Worm (Caenorhabditis elegans) whole organism, L4 larva: ENCODE results near the gene orc-5.

Experiments
- F26F4.8 ChIP-seq: fragments of 200-800 bp; sonication (Bioruptor generic); conservative IDR thresholded peaks from 2 replicates; pipeline ENCODE4 v1.3.6; 2022; ENCODE audit warnings: missing genetic modification characterization, missing compliant biosample characterization
- F37D6.2 ChIP-seq: sonication (generic microtip); optimal IDR thresholded peaks from 2 replicates; lab custom pipeline; 2016; ENCODE audit warnings: mild to moderate bottlenecking, missing genetic modification characterization, missing compliant biosample characterization
- F49E8.2 ChIP-seq: sonication (generic microtip); optimal IDR thresholded peaks from 2 replicates; lab custom pipeline; 2016; ENCODE audit warnings: missing compliant biosample characterization, mild to moderate bottlenecking, missing genetic modification characterization, borderline replicate concordance
- T26A8.4 ChIP-seq: fragments of 200-800 bp; sonication (Bioruptor generic); IDR thresholded peaks from 2 replicates; pipeline ENCODE4 v1.3.6; 2022; ENCODE audit warnings: missing genetic modification characterization, missing compliant biosample characterization
- Y48G9A.11 ChIP-seq: fragments of 200-800 bp; sonication (Bioruptor generic); IDR thresholded peaks from 2 replicates; pipeline ENCODE4 v1.3.6; 2022; ENCODE audit warnings: missing genetic modification reagents, missing genetic modification characterization, missing compliant biosample characterization
- Y5F2A.4 ChIP-seq: fragments of 200-800 bp; sonication (Bioruptor generic); optimal IDR thresholded peaks from 2 replicates; lab custom pipeline; 2018; ENCODE audit warnings: mild to moderate bottlenecking, missing genetic modification characterization, missing compliant biosample characterization
- aha-1 ChIP-seq: fragments of 150-350 bp; peaks from one replicate; lab custom pipeline; 2014; ENCODE audit warnings: missing biosample characterization, missing genetic modification characterization
- aly-2 ChIP-seq: sonication (generic microtip); optimal IDR thresholded peaks from 2 replicates; lab custom pipeline; 2018; ENCODE audit warnings: missing biosample characterization, missing genetic modification characterization
- arid-1 ChIP-seq: fragments of 200-800 bp; sonication (Bioruptor generic); conservative IDR thresholded peaks from 2 replicates; pipeline ENCODE4 v1.3.6; 2022; ENCODE audit warnings: missing genetic modification reagents, missing genetic modification characterization, missing compliant biosample characterization
- attf-4 ChIP-seq: sonication (generic microtip); optimal IDR thresholded peaks from 3 replicates; lab custom pipeline; 2017; ENCODE audit warnings: missing biosample characterization, missing genetic modification characterization
- ceh-20 ChIP-seq: fragments of 200-800 bp; sonication (Bioruptor generic); IDR thresholded peaks from 2 replicates; pipeline ENCODE4 v1.3.6; 2022; ENCODE audit warnings: missing genetic modification reagents, missing genetic modification characterization, missing compliant biosample characterization
- cey-2 ChIP-seq: sonication (generic microtip); optimal IDR thresholded peaks from 3 replicates; lab custom pipeline; 2017; ENCODE audit warnings: missing genetic modification characterization, mild to moderate bottlenecking, missing compliant biosample characterization, antibody characterized with exemption, borderline replicate concordance; ENCODE audit not compliant: insufficient read depth
- ctbp-1 ChIP-seq: fragments of 200-800 bp; sonication (Bioruptor generic); IDR thresholded peaks from 2 replicates; pipeline ENCODE4 v1.3.6; 2022; ENCODE audit warnings: missing genetic modification reagents, missing genetic modification characterization, missing compliant biosample characterization
- dmd-8 ChIP-seq: fragments of 200-800 bp; sonication (Bioruptor generic); IDR thresholded peaks from 2 replicates; pipeline ENCODE4 v1.3.6; 2022; ENCODE audit warnings: missing genetic modification characterization, missing compliant biosample characterization
- duxl-1 ChIP-seq: sonication (generic microtip); optimal IDR thresholded peaks from 2 replicates; lab custom pipeline; 2016; ENCODE audit warnings: mild to moderate bottlenecking, missing genetic modification characterization, moderate library complexity, missing compliant biosample characterization; ENCODE audit not compliant: poor library complexity
- dve-1 ChIP-seq: sonication (generic microtip); optimal IDR thresholded peaks from 2 replicates; lab custom pipeline; 2017; ENCODE audit warnings: antibody characterized with exemption, mild to moderate bottlenecking, missing genetic modification characterization, missing compliant biosample characterization; ENCODE audit not compliant: insufficient read depth
- egl-43 ChIP-seq: fragments of 200-800 bp; sonication (Bioruptor generic); IDR thresholded peaks from 2 replicates; pipeline ENCODE4 v1.3.6; 2022; ENCODE audit warnings: missing genetic modification reagents, missing genetic modification characterization, missing compliant biosample characterization
- fos-1 ChIP-seq: fragments of 150-350 bp; optimal IDR thresholded peaks from 2 replicates; lab custom pipeline; 2014; ENCODE audit warnings: missing biosample characterization, missing genetic modification characterization
- hif-1 ChIP-seq, 2 experiments: sonication (generic microtip); optimal IDR thresholded peaks; 2 replicates each; lab custom pipeline; 2016 to 2017; ENCODE audit warnings: missing compliant biosample characterization in 2 of 2, missing genetic modification characterization in 2 of 2, missing genetic modification reagents in 2 of 2, missing genotype in 2 of 2, mild to moderate bottlenecking in 1 of 2
- hlh-11 ChIP-seq: fragments of 200-800 bp; sonication (Bioruptor generic); optimal IDR thresholded peaks from 2 replicates; lab custom pipeline; 2018; ENCODE audit warnings: mild to moderate bottlenecking, missing genetic modification characterization, missing compliant biosample characterization
- hlh-30 ChIP-seq: sonication (generic microtip); optimal IDR thresholded peaks from 2 replicates; lab custom pipeline; 2017; ENCODE audit warnings: antibody characterized with exemption, mild to moderate bottlenecking, missing genetic modification characterization, missing compliant biosample characterization; ENCODE audit not compliant: insufficient read depth
- lim-7 ChIP-seq: fragments of 200-800 bp; sonication (Bioruptor generic); IDR thresholded peaks from 2 replicates; pipeline ENCODE4 v1.3.6; 2022; ENCODE audit warnings: missing genetic modification characterization, missing compliant biosample characterization
- lin-15B ChIP-seq: fragments of 150-350 bp; sonication (generic microtip); optimal IDR thresholded peaks from 3 replicates; lab custom pipeline; 2014; ENCODE audit warnings: missing biosample characterization, missing genetic modification characterization
- lin-38 ChIP-seq: fragments of 200-800 bp; sonication (Bioruptor generic); IDR thresholded peaks from 2 replicates; pipeline ENCODE4 v1.3.6; 2022; ENCODE audit warnings: missing genetic modification reagents, missing genetic modification characterization, missing compliant biosample characterization
- madf-9 ChIP-seq: fragments of 200-800 bp; sonication (Bioruptor generic); conservative IDR thresholded peaks from 2 replicates; pipeline ENCODE4 v1.3.6; 2022; ENCODE audit warnings: missing genetic modification reagents, missing genetic modification characterization, missing compliant biosample characterization
- mdt-29 ChIP-seq: fragments of 200-800 bp; sonication (Bioruptor generic); IDR thresholded peaks from 2 replicates; pipeline ENCODE4 v1.3.6; 2022; ENCODE audit warnings: missing genetic modification reagents, missing genetic modification characterization, missing compliant biosample characterization
- mep-1 ChIP-seq: fragments of 150-350 bp; sonication (generic microtip); optimal IDR thresholded peaks from 3 replicates; lab custom pipeline; 2014; ENCODE audit warnings: missing biosample characterization, missing genetic modification characterization
- mxl-2 ChIP-seq: fragments of 200-800 bp; sonication (Bioruptor generic); conservative IDR thresholded peaks from 2 replicates; pipeline ENCODE4 v1.3.6; 2022; ENCODE audit warnings: missing genetic modification reagents, missing genetic modification characterization, missing compliant biosample characterization
- mxl-3 ChIP-seq: fragments of 200-800 bp; sonication (Bioruptor generic); optimal IDR thresholded peaks from 2 replicates; lab custom pipeline; 2018; ENCODE audit warnings: mild to moderate bottlenecking, missing genetic modification characterization, missing compliant biosample characterization
- nhr-25 ChIP-seq: sonication (generic microtip); optimal IDR thresholded peaks from 2 replicates; lab custom pipeline; 2017; ENCODE audit warnings: missing genetic modification characterization, mild to moderate bottlenecking, missing compliant biosample characterization, antibody characterized with exemption, moderate library complexity, borderline replicate concordance; ENCODE audit not compliant: insufficient read depth
- nhr-28 ChIP-seq: fragments of 150-350 bp; optimal IDR thresholded peaks from 2 replicates; lab custom pipeline; 2014; ENCODE audit warnings: missing biosample characterization, missing genetic modification characterization
- nhr-77 ChIP-seq: fragments of 150-350 bp; optimal IDR thresholded peaks from 2 replicates; lab custom pipeline; 2014; ENCODE audit warnings: missing biosample characterization, missing genetic modification characterization
- saeg-2 ChIP-seq: fragments of 200-800 bp; sonication (Bioruptor generic); IDR thresholded peaks from 2 replicates; pipeline ENCODE4 v1.3.6; 2022; ENCODE audit warnings: missing genetic modification reagents, missing genetic modification characterization, missing compliant biosample characterization
- snpc-1.2 ChIP-seq: fragments of 200-800 bp; sonication (Bioruptor generic); IDR thresholded peaks from 2 replicates; pipeline ENCODE4 v1.3.6; 2022; ENCODE audit warnings: missing genetic modification reagents, missing genetic modification characterization, missing compliant biosample characterization
- snpc-4 ChIP-seq: fragments of 150-350 bp; optimal IDR thresholded peaks from 2 replicates; lab custom pipeline; 2014; ENCODE audit warnings: missing biosample characterization, missing genetic modification characterization
- spr-1 ChIP-seq: sonication (generic microtip); optimal IDR thresholded peaks from 2 replicates; lab custom pipeline; 2016; ENCODE audit warnings: mild to moderate bottlenecking, missing genetic modification characterization, missing compliant biosample characterization
- unc-39 ChIP-seq: sonication (generic microtip); optimal IDR thresholded peaks from 2 replicates; lab custom pipeline; 2017; ENCODE audit warnings: missing biosample characterization, missing genetic modification characterization
- unc-62 ChIP-seq, 3 experiments: fragments of 150-350 bp in 1 of 3; sonication (generic microtip); optimal IDR thresholded peaks in 2 of 3; peaks in 1 of 3; 1 replicate in 1 of 3; 2 replicates in 2 of 3; lab custom pipeline; 2014 to 2017; ENCODE audit warnings: missing biosample characterization in 3 of 3, missing genetic modification characterization in 3 of 3, missing genetic modification reagents in 3 of 3, missing genotype in 1 of 3
- zfp-2 ChIP-seq: sonication (generic microtip); optimal IDR thresholded peaks from 2 replicates; lab custom pipeline; 2016; ENCODE audit warnings: mild to moderate bottlenecking, missing genetic modification characterization, missing compliant biosample characterization
- zfp-3 ChIP-seq: fragments of 200-800 bp; sonication (Bioruptor generic); conservative IDR thresholded peaks from 2 replicates; pipeline ENCODE4 v1.3.6; 2022; ENCODE audit warnings: missing genetic modification reagents, missing genetic modification characterization, missing compliant biosample characterization
- ztf-11 ChIP-seq: fragments of 150-350 bp; optimal IDR thresholded peaks from 2 replicates; lab custom pipeline; 2014; ENCODE audit warnings: missing biosample characterization, missing genetic modification characterization

Gene orc-5

ce11 chrIV:10778582-10778981 lies 44.2 kb upstream of the orc-5 start (continued):
- 0 out of 2 replicates have a peak, but pooled peaks have one; percentile 12 for TF ChIP-seq lin-38
- TF ChIP-seq hlh-30 (tag; lab: Kevin White, UChicago) = no peak
- TF ChIP-seq Y5F2A.4 = no peak
- no peak for TF ChIP-seq F26F4.8 (GFP tag; lab: Robert Waterston, UW)
- TF ChIP-seq ctbp-1 = peak; percentile 57; the same call in 1 of the 2 replicates
- no peak for TF ChIP-seq cey-2 (tag; lab: Kevin White, UChicago)
- TF ChIP-seq fos-1 (tag; lab: Kevin White, UChicago) = no peak
- TF ChIP-seq mep-1 (tag; lab: Kevin White, UChicago) = peak; percentile 22
- 0 out of 2 replicates have a peak, but pooled peaks have one; percentile 55 for TF ChIP-seq zfp-3
- no peak for TF ChIP-seq hif-1 (tag; optimal IDR thresholded peaks at IDR 0.05; lab: Kevin White, UChicago)
- 0 out of 2 replicates have a peak, but pooled peaks have one; percentile 29 for TF ChIP-seq arid-1
- TF ChIP-seq zfp-2 = no peak
- TF ChIP-seq, all 104 proteins: peak for 13

- 0 out of 2 replicates have a peak, but pooled peaks have one; percentile 14 for TF ChIP-seq snpc-1.2 (GFP tag; lab: Robert Waterston, UW)
- no peak for TF ChIP-seq Y48G9A.11
- TF ChIP-seq egl-43 = no peak
- TF ChIP-seq, all 104 proteins: peak for 1
Measured at ce11 chrIV:10777600-10777999, 43.2 kb upstream of the orc-5 start.

ce11 chrIV:10777076-10777475 lies 42.7 kb upstream of the orc-5 start:
- TF ChIP-seq hif-1 (tag; optimal IDR thresholded peaks at IDR 0.05; lab: Kevin White, UChicago) (no peak), lim-7 (no peak), unc-39 (no peak), hlh-11 (tag; lab: Kevin White, UChicago) (no peak), Y48G9A.11 (no peak), spr-1 (no peak), nhr-77 (tag; lab: Kevin White, UChicago) (no peak), attf-4 (no peak), F49E8.2 (tag; lab: Kevin White, UChicago) (no peak), lin-15B (no peak), snpc-4 (tag; lab: Kevin White, UChicago) (no peak), mep-1 (tag; lab: Kevin White, UChicago) (no peak), aha-1 (tag; lab: Kevin White, UChicago) (no peak), fos-1 (tag; lab: Kevin White, UChicago) (no peak), mdt-29 (GFP tag; lab: Robert Waterston, UW) (no peak), cey-2 (tag; lab: Kevin White, UChicago) (no peak), saeg-2 (GFP tag; lab: Robert Waterston, UW) (no peak), ztf-11 (tag; lab: Kevin White, UChicago) (no peak), F37D6.2 (tag; lab: Kevin White, UChicago) (no peak), aly-2 (tag; lab: Kevin White, UChicago) (no peak), nhr-25 (tag; lab: Kevin White, UChicago) (no peak), unc-62 (GFP tag; optimal IDR thresholded peaks at IDR 0.05 in 1 of 2; lab: Kevin White, UChicago) (peak in 1 of 2 experiments; percentile 66), unc-62 (tag; optimal IDR thresholded peaks at IDR 0.05; lab: Kevin White, UChicago) (no peak), dmd-8 (GFP tag; lab: Robert Waterston, UW) (no peak), ceh-20 (no peak), nhr-28 (tag; lab: Kevin White, UChicago) (peak; percentile 7), madf-9 (no peak), F26F4.8 (GFP tag; lab: Robert Waterston, UW) (no peak), mxl-3 (GFP tag; lab: Kevin White, UChicago) (peak; percentile 1), hlh-30 (tag; lab: Kevin White, UChicago) (peak; percentile 17), T26A8.4 (GFP tag; lab: Robert Waterston, UW) (no peak), duxl-1 (tag; lab: Kevin White, UChicago) (no peak), mxl-2 (0 out of 2 replicates have a peak, but pooled peaks have one; percentile 49), dve-1 (tag; lab: Kevin White, UChicago) (no peak)
